Fruit fly (Drosophila melanogaster) whole organism, adult: Measurements from ENCODE around the gene CG32182.

Source experiments
- CG11617 ChIP-seq: fragments of 200-800 bp; sonication (Bioruptor generic); optimal IDR thresholded peaks from 2 replicates; lab custom pipeline; 2017; ENCODE audit warnings: mild to moderate bottlenecking, missing biosample characterization, missing genetic modification reagents, missing genetic modification characterization
- CG12768 ChIP-seq: fragments of 200-800 bp; sonication (Bioruptor generic); optimal IDR thresholded peaks from 2 replicates; lab custom pipeline; 2017; ENCODE audit warnings: missing biosample characterization, missing genetic modification characterization, mild to moderate bottlenecking, moderate library complexity, missing genetic modification reagents
- CG14711 ChIP-seq: fragments of 200-800 bp; sonication (Bioruptor generic); optimal IDR thresholded peaks from 2 replicates; lab custom pipeline; 2018; ENCODE audit warnings: missing biosample characterization, mild to moderate bottlenecking, missing genetic modification characterization, moderate library complexity
- CG1620 ChIP-seq: fragments of 200-800 bp; sonication (Bioruptor generic); optimal IDR thresholded peaks from 2 replicates; lab custom pipeline; 2016; ENCODE audit warnings: missing biosample characterization, missing genetic modification characterization
- CG33017 ChIP-seq: fragments of 200-800 bp; sonication (Bioruptor generic); optimal IDR thresholded peaks from 2 replicates; lab custom pipeline; 2018; ENCODE audit warnings: missing biosample characterization, mild to moderate bottlenecking, missing genetic modification characterization, moderate library complexity
- CG5204 ChIP-seq: fragments of 200-800 bp; sonication (Bioruptor generic); optimal IDR thresholded peaks from 2 replicates; lab custom pipeline; 2016; ENCODE audit warnings: missing biosample characterization, missing genetic modification characterization
- CG7045 ChIP-seq: fragments of 200-800 bp; sonication (Bioruptor generic); optimal IDR thresholded peaks from 2 replicates; lab custom pipeline; 2017; ENCODE audit warnings: missing biosample characterization, mild to moderate bottlenecking, missing genetic modification characterization
- CG7101 ChIP-seq: fragments of 200-800 bp; sonication (Bioruptor generic); optimal IDR thresholded peaks from 2 replicates; lab custom pipeline; 2018; ENCODE audit warnings: missing biosample characterization, mild to moderate bottlenecking, missing genetic modification characterization, moderate library complexity
- Clk ChIP-seq: fragments of 200-800 bp; sonication (Bioruptor generic); optimal IDR thresholded peaks from 2 replicates; lab custom pipeline; 2017; ENCODE audit warnings: missing biosample characterization, missing genetic modification characterization
- Crg-1 ChIP-seq: fragments of 200-800 bp; sonication (Bioruptor generic); optimal IDR thresholded peaks from 2 replicates; lab custom pipeline; 2016; ENCODE audit warnings: missing biosample characterization, missing genetic modification characterization
- Hr96 ChIP-seq: fragments of 200-800 bp; sonication (Bioruptor generic); optimal IDR thresholded peaks from 2 replicates; lab custom pipeline; 2016; ENCODE audit warnings: missing biosample characterization, missing genetic modification characterization
- Mnt ChIP-seq: fragments of 200-800 bp; sonication (Bioruptor generic); optimal IDR thresholded peaks from 2 replicates; lab custom pipeline; 2016; ENCODE audit warnings: missing biosample characterization, mild to moderate bottlenecking, missing genetic modification characterization
- bab1 ChIP-seq: fragments of 200-800 bp; sonication (Bioruptor generic); optimal IDR thresholded peaks from 3 replicates; lab custom pipeline; 2019; ENCODE audit warnings: missing biosample characterization, mild to moderate bottlenecking, missing genetic modification characterization, moderate library complexity
- cic ChIP-seq: fragments of 200-800 bp; sonication (Bioruptor generic); optimal IDR thresholded peaks from 2 replicates; lab custom pipeline; 2017; ENCODE audit warnings: missing biosample characterization, mild to moderate bottlenecking, missing genetic modification characterization, moderate library complexity
- cnc ChIP-seq, 2 experiments: fragments of >200 bp; optimal IDR thresholded peaks; 2 replicates each; lab custom pipeline; 2017
- kay ChIP-seq: fragments of 200-800 bp; sonication (Bioruptor generic); peaks from one replicate; lab custom pipeline; 2016; ENCODE audit warnings: missing biosample characterization, missing genetic modification characterization, borderline replicate concordance
- pad ChIP-seq: fragments of 200-800 bp; sonication (Bioruptor generic); optimal IDR thresholded peaks from 3 replicates; lab custom pipeline; 2017; ENCODE audit warnings: missing biosample characterization, missing genetic modification characterization, mild to moderate bottlenecking, moderate library complexity, missing genetic modification reagents
- tj ChIP-seq: fragments of 200-800 bp; sonication (Bioruptor generic); optimal IDR thresholded peaks from 3 replicates; lab custom pipeline; 2017; ENCODE audit warnings: missing biosample characterization, mild to moderate bottlenecking, missing genetic modification characterization, moderate library complexity
- toe ChIP-seq: fragments of 200-800 bp; sonication (Bioruptor generic); optimal IDR thresholded peaks from 2 replicates; lab custom pipeline; 2016; ENCODE audit warnings: missing biosample characterization, missing genetic modification characterization

CG32182 gene

dm6 chr3L:17806357-17807025 is 48.6 kb downstream of the CG32182 start, which contains the start of gene CG32187:
Gene CG32187 (minus strand): TSS chr3L:17806365.
- no peak for TF ChIP-seq CG11617 (GFP tag; lab: Kevin White, UChicago)
- TF ChIP-seq CG12768 (GFP tag; lab: Kevin White, UChicago): no peak
- no peak for TF ChIP-seq CG7045
- no peak for TF ChIP-seq Mnt (GFP tag; lab: Kevin White, UChicago)
- TF ChIP-seq CG14711 (tag; lab: Kevin White, UChicago): no peak
- TF ChIP-seq toe: no peak
- TF ChIP-seq pad: no peak
- TF ChIP-seq cnc (optimal IDR thresholded peaks at IDR 0.05; lab: Kevin White, UChicago): no peak
- no peak for TF ChIP-seq bab1 (GFP tag; lab: Kevin White, UChicago)
- TF ChIP-seq cic: no peak
- TF ChIP-seq Crg-1: no peak
- TF ChIP-seq tj: no peak

dm6 chr3L:17808597-17809213 is 50.8 kb downstream of the CG32182 start, which contains the start of gene CG32191:
Gene CG32191 (minus strand): TSS chr3L:17809146.
- no peak for TF ChIP-seq Crg-1
- no peak for TF ChIP-seq CG5204 (GFP tag; lab: Kevin White, UChicago)
- no peak for TF ChIP-seq Mnt (GFP tag; lab: Kevin White, UChicago)
- no peak for TF ChIP-seq CG7045
- TF ChIP-seq kay (GFP tag; lab: Kevin White, UChicago): no peak
- no peak for TF ChIP-seq cnc (optimal IDR thresholded peaks at IDR 0.05; lab: Kevin White, UChicago)
- no peak for TF ChIP-seq Hr96 (GFP tag; lab: Kevin White, UChicago)
- TF ChIP-seq pad: no peak
- no peak for TF ChIP-seq CG33017 (tag; lab: Kevin White, UChicago)
- no peak for TF ChIP-seq bab1 (GFP tag; lab: Kevin White, UChicago)
- TF ChIP-seq cic: no peak
- no peak for TF ChIP-seq Clk (GFP tag; lab: Kevin White, UChicago)
- no peak for TF ChIP-seq toe
- no peak for TF ChIP-seq CG1620
- TF ChIP-seq CG7101 (tag; lab: Kevin White, UChicago): no peak
